Worm (Caenorhabditis elegans) whole organism, L2 larva: ENCODE data around the gene W05H9.2.

ENCODE experiments used
- ceh-16 ChIP-seq: fragments of 150-350 bp; optimal IDR thresholded peaks from 2 replicates; lab custom pipeline; 2014; ENCODE audit warnings: missing biosample characterization, missing genetic modification characterization
- ztf-11 ChIP-seq: sonication (generic microtip); optimal IDR thresholded peaks from 2 replicates; lab custom pipeline; 2017; ENCODE audit warnings: missing biosample characterization, missing genetic modification characterization

ce11 chrX:6254671-6255031, 12.2 kb upstream of the W05H9.2 start:
- TF ChIP-seq ceh-16 (tag; lab: Kevin White, UChicago) = no peak
- no peak for TF ChIP-seq ztf-11
